Worm (Caenorhabditis elegans) whole organism, young adult: ENCODE data around the gene Y66C5A.1.
"Not testable (repeated sequence)": the region's sequence is repeated elsewhere in the genome, so short reads cannot be mapped to it uniquely, and the experiment has no call there.

Source experiments
- B0261.1 ChIP-seq: sonication (generic microtip); optimal IDR thresholded peaks from 2 replicates; lab custom pipeline; 2016; ENCODE audit warnings: mild to moderate bottlenecking, missing genetic modification characterization, moderate library complexity, missing compliant biosample characterization
- D2030.7 ChIP-seq: fragments of 200-800 bp; sonication (Bioruptor generic); IDR thresholded peaks from 2 replicates; pipeline ENCODE4 v1.3.6; 2022; ENCODE audit warnings: missing genetic modification reagents, missing genetic modification characterization, missing compliant biosample characterization
- F37B4.10 ChIP-seq: fragments of 200-800 bp; sonication (Bioruptor generic); IDR thresholded peaks from 2 replicates; pipeline ENCODE4 v1.3.6; 2022; ENCODE audit warnings: missing genetic modification characterization, missing compliant biosample characterization
- F57C9.4 ChIP-seq: sonication (generic microtip); optimal IDR thresholded peaks from 2 replicates; lab custom pipeline; 2017; ENCODE audit warnings: mild to moderate bottlenecking, missing genetic modification characterization, missing compliant biosample characterization
- Y56A3A.18 ChIP-seq: fragments of 200-800 bp; sonication (Bioruptor generic); IDR thresholded peaks from 2 replicates; pipeline ENCODE4 v1.3.6; 2022; ENCODE audit warnings: missing genetic modification reagents, missing genetic modification characterization, missing compliant biosample characterization
- ZK185.1 ChIP-seq: sonication (generic microtip); optimal IDR thresholded peaks from 2 replicates; lab custom pipeline; 2016; ENCODE audit warnings: mild to moderate bottlenecking, missing genetic modification characterization, missing compliant biosample characterization; ENCODE audit not compliant: poor library complexity, severe bottlenecking
- atf-7 ChIP-seq: sonication (generic microtip); optimal IDR thresholded peaks from 2 replicates; lab custom pipeline; 2017; ENCODE audit warnings: mild to moderate bottlenecking, missing genetic modification characterization, missing compliant biosample characterization
- athp-1 ChIP-seq: sonication (generic microtip); optimal IDR thresholded peaks from 2 replicates; lab custom pipeline; 2017; ENCODE audit warnings: mild to moderate bottlenecking, missing genetic modification characterization, missing compliant biosample characterization
- cebp-1 ChIP-seq, 2 experiments: fragments of 200-800 bp in 1 of 2; sonication (Bioruptor generic) in 1 of 2; sonication (generic microtip) in 1 of 2; IDR thresholded peaks in 1 of 2; optimal IDR thresholded peaks in 1 of 2; 2 replicates each; pipeline versions ENCODE4 v1.3.6 to Lab custom; 2017 to 2022; ENCODE audit warnings: missing compliant biosample characterization in 2 of 2, missing genetic modification characterization in 2 of 2, mild to moderate bottlenecking in 1 of 2, missing genetic modification reagents in 1 of 2, moderate library complexity in 1 of 2
- ceh-100 ChIP-seq: fragments of 200-800 bp; sonication (Bioruptor generic); IDR thresholded peaks from 2 replicates; pipeline ENCODE4 v1.3.6; 2022; ENCODE audit warnings: missing genetic modification reagents, missing genetic modification characterization, missing compliant biosample characterization
- chd-7 ChIP-seq: sonication (generic microtip); optimal IDR thresholded peaks from 2 replicates; lab custom pipeline; 2016; ENCODE audit warnings: mild to moderate bottlenecking, missing genetic modification characterization, moderate library complexity, missing compliant biosample characterization
- die-1 ChIP-seq: sonication (generic microtip); optimal IDR thresholded peaks from 2 replicates; lab custom pipeline; 2016; ENCODE audit warnings: missing genotype, mild to moderate bottlenecking, missing genetic modification characterization, missing compliant biosample characterization
- dox-1 ChIP-seq: fragments of 200-800 bp; sonication (Bioruptor generic); IDR thresholded peaks from 2 replicates; pipeline ENCODE4 v1.3.6; 2022; ENCODE audit warnings: missing genetic modification reagents, missing genetic modification characterization, missing compliant biosample characterization
- egrh-3 ChIP-seq: fragments of 200-800 bp; sonication (Bioruptor generic); IDR thresholded peaks from 2 replicates; pipeline ENCODE4 v1.3.6; 2022; ENCODE audit warnings: missing genetic modification reagents, missing genetic modification characterization, missing compliant biosample characterization
- him-1 ChIP-seq: sonication (generic microtip); optimal IDR thresholded peaks from 2 replicates; lab custom pipeline; 2016; ENCODE audit warnings: missing genotype, missing genetic modification reagents, missing genetic modification characterization, missing compliant biosample characterization
- hlh-12 ChIP-seq: sonication (generic microtip); optimal IDR thresholded peaks from 2 replicates; lab custom pipeline; 2016; ENCODE audit warnings: missing genetic modification characterization, missing compliant biosample characterization
- hmg-1.2 ChIP-seq: fragments of 200-800 bp; sonication (Bioruptor generic); IDR thresholded peaks from 2 replicates; pipeline ENCODE4 v1.3.6; 2022; ENCODE audit warnings: missing genetic modification reagents, missing genetic modification characterization, missing compliant biosample characterization
- let-607 ChIP-seq, 2 experiments: fragments of 200-800 bp in 1 of 2; sonication (Bioruptor generic) in 1 of 2; sonication (generic microtip) in 1 of 2; optimal IDR thresholded peaks; 2 replicates each; lab custom pipeline; 2016 to 2018; ENCODE audit warnings: mild to moderate bottlenecking in 2 of 2, missing compliant biosample characterization in 2 of 2, missing genetic modification characterization in 2 of 2, moderate library complexity in 2 of 2, missing genotype in 1 of 2
- lin-26 ChIP-seq: fragments of 200-800 bp; sonication (Bioruptor generic); IDR thresholded peaks from 2 replicates; pipeline ENCODE4 v1.3.6; 2022; ENCODE audit warnings: missing genetic modification reagents, missing genetic modification characterization, missing compliant biosample characterization
- lin-40 ChIP-seq: sonication (generic microtip); optimal IDR thresholded peaks from 2 replicates; lab custom pipeline; 2016; ENCODE audit warnings: missing genetic modification characterization, mild to moderate bottlenecking, missing compliant biosample characterization, missing genotype, missing genetic modification reagents
- lsl-1 ChIP-seq: fragments of 200-800 bp; sonication (Bioruptor generic); optimal IDR thresholded peaks from 2 replicates; lab custom pipeline; 2018; ENCODE audit warnings: mild to moderate bottlenecking, missing genetic modification characterization, moderate library complexity, missing compliant biosample characterization
- madf-10 ChIP-seq: sonication (generic microtip); optimal IDR thresholded peaks from 2 replicates; lab custom pipeline; 2016; ENCODE audit warnings: mild to moderate bottlenecking, missing genetic modification characterization, missing compliant biosample characterization
- mcd-1 ChIP-seq: fragments of 200-800 bp; sonication (Bioruptor generic); IDR thresholded peaks from 2 replicates; pipeline ENCODE4 v1.3.6; 2022; ENCODE audit warnings: missing genetic modification reagents, missing genetic modification characterization, missing compliant biosample characterization
- mxl-1 ChIP-seq: sonication (generic microtip); optimal IDR thresholded peaks from 2 replicates; lab custom pipeline; 2016; ENCODE audit warnings: missing genetic modification characterization, missing compliant biosample characterization
- nhr-120 ChIP-seq: fragments of 200-800 bp; sonication (Bioruptor generic); IDR thresholded peaks from 2 replicates; pipeline ENCODE4 v1.3.6; 2022; ENCODE audit warnings: missing genetic modification characterization, missing compliant biosample characterization
- nhr-80 ChIP-seq: sonication (generic microtip); optimal IDR thresholded peaks from 2 replicates; lab custom pipeline; 2016; ENCODE audit warnings: missing genetic modification characterization, missing compliant biosample characterization
- nhr-90 ChIP-seq: sonication (generic microtip); optimal IDR thresholded peaks from 2 replicates; lab custom pipeline; 2016; ENCODE audit warnings: missing genotype, mild to moderate bottlenecking, missing genetic modification characterization, missing compliant biosample characterization
- pbrm-1 ChIP-seq: fragments of 200-800 bp; sonication (Bioruptor generic); IDR thresholded peaks from 2 replicates; pipeline ENCODE4 v1.3.6; 2022; ENCODE audit warnings: missing genetic modification reagents, missing genetic modification characterization, missing compliant biosample characterization
- rcor-1 ChIP-seq: fragments of 200-800 bp; sonication (Bioruptor generic); IDR thresholded peaks from 2 replicates; pipeline ENCODE4 v1.3.6; 2022; ENCODE audit warnings: missing genetic modification reagents, missing genetic modification characterization, missing compliant biosample characterization
- repo-1 ChIP-seq: sonication (generic microtip); optimal IDR thresholded peaks from 2 replicates; lab custom pipeline; 2017; ENCODE audit warnings: mild to moderate bottlenecking, missing genetic modification characterization, missing compliant biosample characterization
- rpc-1 ChIP-seq, 2 experiments: fragments of 150-350 bp in 1 of 2; sonication (generic microtip) in 1 of 2; optimal IDR thresholded peaks; 2 replicates each; lab custom pipeline; 2014 to 2018; ENCODE audit warnings: missing biosample characterization in 1 of 2, missing genetic modification characterization in 1 of 2, missing genetic modification reagents in 1 of 2, missing genotype in 1 of 2
- snpc-1.3 ChIP-seq: sonication (generic microtip); optimal IDR thresholded peaks from 2 replicates; lab custom pipeline; 2017; ENCODE audit warnings: missing genetic modification characterization, mild to moderate bottlenecking, missing compliant biosample characterization, antibody characterized with exemption, moderate library complexity, missing genotype, missing genetic modification reagents; ENCODE audit not compliant: insufficient read depth
- snpc-3.4 ChIP-seq: sonication (generic microtip); optimal IDR thresholded peaks from 2 replicates; lab custom pipeline; 2017; ENCODE audit warnings: missing genetic modification characterization, mild to moderate bottlenecking, missing compliant biosample characterization, antibody characterized with exemption, moderate library complexity, missing genotype, missing genetic modification reagents
- snpc-4 ChIP-seq, 5 experiments: fragments of 150-350 bp in 1 of 5; sonication (generic microtip) in 4 of 5; optimal IDR thresholded peaks; 2 replicates each; lab custom pipeline; 2014 to 2018; ENCODE audit warnings: missing genetic modification characterization in 5 of 5, missing biosample characterization in 3 of 5, antibody characterized with exemption in 2 of 5, mild to moderate bottlenecking in 2 of 5, missing compliant biosample characterization in 2 of 5, missing genotype in 2 of 5, moderate library complexity in 2 of 5, missing genetic modification reagents in 1 of 5
- sptf-2 ChIP-seq: fragments of 200-800 bp; sonication (Bioruptor generic); optimal IDR thresholded peaks from 2 replicates; lab custom pipeline; 2018; ENCODE audit warnings: mild to moderate bottlenecking, missing genetic modification characterization, missing compliant biosample characterization
- tbp1 ChIP-seq: fragments of 200-800 bp; sonication (Bioruptor generic); optimal IDR thresholded peaks from 2 replicates; lab custom pipeline; 2018; ENCODE audit warnings: mild to moderate bottlenecking, missing genetic modification characterization, missing compliant biosample characterization
- zim-3 ChIP-seq: sonication (generic microtip); optimal IDR thresholded peaks from 2 replicates; lab custom pipeline; 2017; ENCODE audit warnings: mild to moderate bottlenecking, missing genetic modification characterization, moderate library complexity, missing compliant biosample characterization
- ztf-18 ChIP-seq: sonication (generic microtip); optimal IDR thresholded peaks from 2 replicates; lab custom pipeline; 2016; ENCODE audit warnings: missing genotype, mild to moderate bottlenecking, missing genetic modification characterization, missing compliant biosample characterization
- ztf-26 ChIP-seq: sonication (generic microtip); optimal IDR thresholded peaks from 2 replicates; lab custom pipeline; 2017; ENCODE audit warnings: missing genetic modification characterization, missing compliant biosample characterization

Gene Y66C5A.1

DNA sequence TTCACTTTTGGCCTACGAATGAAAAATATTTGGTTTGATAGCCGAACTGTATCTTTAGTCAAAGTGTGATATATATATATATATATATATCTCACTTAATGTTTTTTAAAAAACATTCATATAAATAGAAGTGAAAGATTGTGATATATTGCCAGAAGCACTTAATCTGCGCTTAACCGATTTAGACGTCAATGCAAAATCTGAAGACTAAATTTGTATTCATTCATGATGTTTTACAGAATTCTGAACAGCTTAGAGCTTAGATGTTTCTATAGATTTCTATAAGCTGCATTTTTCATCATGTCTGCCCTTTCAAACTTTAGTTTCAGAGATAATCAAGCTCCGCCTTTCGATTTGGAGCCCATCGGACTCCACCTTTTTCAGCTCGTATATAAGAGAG lies 13.0 kb downstream of the Y66C5A.1 start, which contains the start of gene F23D12.3:
F23D12.3 (plus strand) TSS at position 301 of the 400 bp plus-strand sequence.
- TF ChIP-seq snpc-3.4 (tag; lab: Kevin White, UChicago), result no peak
- no peak for TF ChIP-seq hlh-12 (tag; lab: Kevin White, UChicago)
- no peak for TF ChIP-seq F57C9.4 (tag; lab: Kevin White, UChicago)
- TF ChIP-seq mcd-1 (GFP tag; lab: Robert Waterston, UW), result no peak
- no peak for TF ChIP-seq ceh-100 (GFP tag; lab: Robert Waterston, UW)
- no peak for TF ChIP-seq F37B4.10 (GFP tag; lab: Robert Waterston, UW)

DNA sequence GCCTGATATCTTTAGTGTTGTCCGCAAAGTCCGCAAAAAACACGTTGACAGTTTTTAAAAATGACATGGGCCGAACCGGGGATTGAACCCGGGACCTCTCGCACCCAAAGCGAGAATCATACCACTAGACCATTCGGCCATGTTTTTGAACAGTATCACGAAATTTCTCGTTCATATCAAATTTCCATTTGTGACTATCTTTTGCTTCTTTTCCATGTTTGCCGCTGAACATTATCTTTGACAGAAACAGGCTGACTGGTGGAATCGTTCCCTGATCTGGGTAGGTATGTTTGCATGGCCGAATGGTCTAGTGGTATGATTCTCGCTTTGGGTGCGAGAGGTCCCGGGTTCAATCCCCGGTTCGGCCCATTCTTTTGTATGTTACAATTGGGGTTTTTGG lies 17.5 kb downstream of the Y66C5A.1 start:
- peak; percentile 81 for TF ChIP-seq lin-26 (GFP tag; lab: Robert Waterston, UW)
- TF ChIP-seq lsl-1 (GFP tag; lab: Kevin White, UChicago), result peak; percentile 9
- peak; percentile 2 for TF ChIP-seq snpc-1.3 (tag; lab: Kevin White, UChicago)
- peak; percentile 49; the same call in 1 of the 2 replicates for TF ChIP-seq rcor-1
- peak; percentile 68 for TF ChIP-seq ZK185.1 (tag; lab: Kevin White, UChicago)
- peak; percentile 68 for TF ChIP-seq zim-3 (tag; lab: Kevin White, UChicago)
- TF ChIP-seq cebp-1 (GFP tag; IDR thresholded peaks at IDR 0.05; lab: Robert Waterston, UW), result peak; percentile 49; the same call in 1 of the 2 replicates
- TF ChIP-seq cebp-1 (tag; optimal IDR thresholded peaks at IDR 0.05; lab: Kevin White, UChicago), result not testable (repeated sequence)
- 0 out of 2 replicates have a peak, but pooled peaks have one; percentile 16 for TF ChIP-seq nhr-120 (GFP tag; lab: Robert Waterston, UW)
- peak; percentile 64 for TF ChIP-seq D2030.7 (GFP tag; lab: Robert Waterston, UW)
- 0 out of 2 replicates have a peak, but pooled peaks have one; percentile 17 for TF ChIP-seq ceh-100 (GFP tag; lab: Robert Waterston, UW)
- TF ChIP-seq chd-7, result peak; percentile 39
- peak; percentile 89 for TF ChIP-seq tbp1 (GFP tag; lab: Kevin White, UChicago)
- TF ChIP-seq let-607 (tag; optimal IDR thresholded peaks at IDR 0.05; lab: Kevin White, UChicago), result peak; percentile 3 to 14
- TF ChIP-seq ztf-26 (tag; lab: Kevin White, UChicago), result peak; percentile 85
- TF ChIP-seq madf-10 (tag; lab: Kevin White, UChicago), result peak; percentile 50
- TF ChIP-seq dox-1 (GFP tag; lab: Robert Waterston, UW), result peak; percentile 83; the same call in 1 of the 2 replicates
- peak; percentile 67 for TF ChIP-seq hmg-1.2 (GFP tag; lab: Robert Waterston, UW)
- peak; percentile 80 for TF ChIP-seq B0261.1 (tag; lab: Kevin White, UChicago)
- peak; percentile 25 for TF ChIP-seq atf-7
- TF ChIP-seq ztf-18 (tag; lab: Kevin White, UChicago), result peak; percentile 63
- 0 out of 2 replicates have a peak, but pooled peaks have one; percentile 12 for TF ChIP-seq egrh-3 (GFP tag; lab: Robert Waterston, UW)
- peak; percentile 61 for TF ChIP-seq mxl-1
- peak; percentile 79 for TF ChIP-seq lin-40
- peak; percentile 67 for TF ChIP-seq die-1 (tag; lab: Kevin White, UChicago)
- peak; percentile 67 for TF ChIP-seq repo-1 (tag; lab: Kevin White, UChicago)
- peak; percentile 18 for TF ChIP-seq nhr-80 (tag; lab: Kevin White, UChicago)
- peak; percentile 53 for TF ChIP-seq snpc-4 (GFP tag; optimal IDR thresholded peaks at IDR 0.05; lab: Kevin White, UChicago)
- peak in 3 of 4 experiments; percentile 59 to 88 (median 76) for TF ChIP-seq snpc-4 (tag; optimal IDR thresholded peaks at IDR 0.05; lab: Kevin White, UChicago)
- peak; percentile 69 for TF ChIP-seq sptf-2 (GFP tag; lab: Kevin White, UChicago)
- TF ChIP-seq pbrm-1 (GFP tag; lab: Robert Waterston, UW), result peak; percentile 70
- TF ChIP-seq him-1 (tag; lab: Kevin White, UChicago), result peak; percentile 56
- peak; percentile 77 for TF ChIP-seq rpc-1 (optimal IDR thresholded peaks at IDR 0.05; lab: Kevin White, UChicago)
- TF ChIP-seq rpc-1 (tag; optimal IDR thresholded peaks at IDR 0.05; lab: Kevin White, UChicago), result peak; percentile 81
- peak; percentile 26 for TF ChIP-seq athp-1 (tag; lab: Kevin White, UChicago)
- peak; percentile 74; the same call in 1 of the 2 replicates for TF ChIP-seq Y56A3A.18 (GFP tag; lab: Robert Waterston, UW)
- TF ChIP-seq nhr-90 (tag; lab: Kevin White, UChicago), result peak; percentile 64
